Fruit fly (Drosophila melanogaster): Measurements from ENCODE around the gene Mitofilin.
A peak's percentile ranks its signal among the peaks of the same experiment; 100 is the strongest.

Gene Mitofilin

dm6 chr3R:22053202-22053601 is 30.1 kb upstream of the Mitofilin start:
- TF ChIP-seq CG4496 (GFP tag; IDR thresholded peaks at IDR 0.05) (no peak), CG34367 (tag; optimal IDR thresholded peaks at IDR 0.05) (no peak), CG32121 (GFP tag; IDR thresholded peaks at IDR 0.05) (no peak), Pif1A (GFP tag; optimal IDR thresholded peaks at IDR 0.05) (no peak), CG12605 (GFP tag; IDR thresholded peaks at IDR 0.05) (no peak), EcR (GFP tag; optimal IDR thresholded peaks at IDR 0.05) (no peak), CG17806 (tag; optimal IDR thresholded peaks at IDR 0.05) (no peak), Ets98B (GFP tag; IDR thresholded peaks at IDR 0.05) (no peak)

dm6 chr3R:22052235-22052634 is 29.1 kb upstream of the Mitofilin start:
- TF ChIP-seq D1 (tag; optimal IDR thresholded peaks at IDR 0.05) (no peak), EcR (GFP tag; optimal IDR thresholded peaks at IDR 0.05) (no peak), Pif1A (GFP tag; optimal IDR thresholded peaks at IDR 0.05) (no peak), CG10348 (GFP tag; IDR thresholded peaks at IDR 0.05) (no peak), Pif1B (GFP tag; optimal IDR thresholded peaks at IDR 0.05) (no peak), CG32121 (GFP tag; IDR thresholded peaks at IDR 0.05) (no peak), CG15710 (tag; optimal IDR thresholded peaks at IDR 0.05) (no peak), Snoo (tag; optimal IDR thresholded peaks at IDR 0.05) (no peak), CG14655 (GFP tag; optimal IDR thresholded peaks at IDR 0.05) (no peak), CG13204 (GFP tag; optimal IDR thresholded peaks at IDR 0.05) (no peak), CG4496 (GFP tag; IDR thresholded peaks at IDR 0.05) (no peak), CG12605 (GFP tag; IDR thresholded peaks at IDR 0.05) (no peak), gl (tag; optimal IDR thresholded peaks at IDR 0.05) (no peak), CG34367 (tag; optimal IDR thresholded peaks at IDR 0.05) (no peak), CG17806 (tag; optimal IDR thresholded peaks at IDR 0.05) (no peak), CG9948 (tag; optimal IDR thresholded peaks at IDR 0.05) (no peak), CG8159 (tag; optimal IDR thresholded peaks at IDR 0.05) (no peak)

- peak; percentile 34 for TF ChIP-seq CG9948 (tag; optimal IDR thresholded peaks at IDR 0.05)
- no peak for TF ChIP-seq Snoo (tag; optimal IDR thresholded peaks at IDR 0.05)
- TF ChIP-seq CG12605 (GFP tag; IDR thresholded peaks at IDR 0.05) = peak; percentile 66
- TF ChIP-seq D1 (tag; optimal IDR thresholded peaks at IDR 0.05) = no peak
- no peak for TF ChIP-seq EcR (GFP tag; optimal IDR thresholded peaks at IDR 0.05)
- peak; percentile 75 for TF ChIP-seq CG8301 (tag; optimal IDR thresholded peaks at IDR 0.05)
- TF ChIP-seq rn (GFP tag; IDR thresholded peaks at IDR 0.05) = no peak
- no peak for TF ChIP-seq CG4496 (GFP tag; IDR thresholded peaks at IDR 0.05)
- TF ChIP-seq CG32121 (GFP tag; IDR thresholded peaks at IDR 0.05) = peak; percentile 80
- TF ChIP-seq gl (tag; optimal IDR thresholded peaks at IDR 0.05) = no peak
- TF ChIP-seq CG14655 (GFP tag; optimal IDR thresholded peaks at IDR 0.05) = peak; percentile 80
- peak; percentile 50 for TF ChIP-seq CG15710 (tag; optimal IDR thresholded peaks at IDR 0.05)
- peak; percentile 83 for TF ChIP-seq Ets98B (GFP tag; IDR thresholded peaks at IDR 0.05)
- 0 out of 2 replicates have a peak, but pooled peaks have one; percentile 40 for TF ChIP-seq CG10348 (GFP tag; IDR thresholded peaks at IDR 0.05)
- peak; percentile 15 for TF ChIP-seq Pif1B (GFP tag; optimal IDR thresholded peaks at IDR 0.05)
- TF ChIP-seq CG8159 (tag; optimal IDR thresholded peaks at IDR 0.05) = peak; percentile 59
- no peak for TF ChIP-seq CG13204 (GFP tag; optimal IDR thresholded peaks at IDR 0.05)
- TF ChIP-seq Pif1A (GFP tag; optimal IDR thresholded peaks at IDR 0.05) = peak; percentile 64
- TF ChIP-seq CG17806 (tag; optimal IDR thresholded peaks at IDR 0.05) = peak; percentile 54
- TF ChIP-seq CG34367 (tag; optimal IDR thresholded peaks at IDR 0.05) = peak; percentile 34
- TF ChIP-seq fd96Ca (GFP tag; IDR thresholded peaks at IDR 0.05) = peak; percentile 77
These were observed 26.1 kb upstream of the Mitofilin start for dm6 chr3R:22049134-22049796.

- TF ChIP-seq Pif1A (GFP tag; optimal IDR thresholded peaks at IDR 0.05) = no peak
- no peak for TF ChIP-seq CG9948 (tag; optimal IDR thresholded peaks at IDR 0.05)
- TF ChIP-seq CG10348 (GFP tag; IDR thresholded peaks at IDR 0.05) = no peak
- TF ChIP-seq gl (tag; optimal IDR thresholded peaks at IDR 0.05) = no peak
These were observed 24.3 kb upstream of the Mitofilin start for dm6 chr3R:22047412-22047811.

- TF ChIP-seq CG4496 (GFP tag; IDR thresholded peaks at IDR 0.05) (no peak), EcR (GFP tag; optimal IDR thresholded peaks at IDR 0.05) (no peak), Pif1B (GFP tag; optimal IDR thresholded peaks at IDR 0.05) (no peak), CG34367 (tag; optimal IDR thresholded peaks at IDR 0.05) (no peak), CG10348 (GFP tag; IDR thresholded peaks at IDR 0.05) (no peak), CG14655 (GFP tag; optimal IDR thresholded peaks at IDR 0.05) (no peak), CG15710 (tag; optimal IDR thresholded peaks at IDR 0.05) (no peak), rn (GFP tag; IDR thresholded peaks at IDR 0.05) (no peak), gl (tag; optimal IDR thresholded peaks at IDR 0.05) (no peak), Snoo (tag; optimal IDR thresholded peaks at IDR 0.05) (no peak)
These were observed 23.6 kb upstream of the Mitofilin start for dm6 chr3R:22046723-22047122.

dm6 chr3R:22046231-22046630 is 23.1 kb upstream of the Mitofilin start:
- TF ChIP-seq rn (GFP tag; IDR thresholded peaks at IDR 0.05) = no peak
- 0 out of 3 replicates have a peak, but pooled peaks have one; percentile 11 for TF ChIP-seq fd96Ca (GFP tag; IDR thresholded peaks at IDR 0.05)
- no peak for TF ChIP-seq CG15710 (tag; optimal IDR thresholded peaks at IDR 0.05)
- TF ChIP-seq Snoo (tag; optimal IDR thresholded peaks at IDR 0.05) = peak; percentile 0
- TF ChIP-seq CG9948 (tag; optimal IDR thresholded peaks at IDR 0.05) = no peak

Data from whole organism, pupa.